Worm (Caenorhabditis elegans) whole organism, L2 larva: ENCODE measurements around the gene ttr-9.

Experiments
- ceh-82 ChIP-seq: fragments of 150-350 bp; optimal IDR thresholded peaks from 2 replicates; lab custom pipeline; 2014; ENCODE audit warnings: missing biosample characterization, missing genetic modification characterization
- egl-27 ChIP-seq: sonication (generic microtip); optimal IDR thresholded peaks from 3 replicates; lab custom pipeline; 2017; ENCODE audit warnings: missing biosample characterization, missing genetic modification reagents, missing genetic modification characterization
- fos-1 ChIP-seq: fragments of 150-350 bp; optimal IDR thresholded peaks from 2 replicates; lab custom pipeline; 2014; ENCODE audit warnings: missing biosample characterization, missing genetic modification characterization
- lin-13 ChIP-seq: fragments of 150-350 bp; optimal IDR thresholded peaks from 2 replicates; lab custom pipeline; 2014; ENCODE audit warnings: missing biosample characterization, missing genetic modification reagents, missing genetic modification characterization
- nhr-11 ChIP-seq: fragments of 150-350 bp; optimal IDR thresholded peaks from 2 replicates; lab custom pipeline; 2014; ENCODE audit warnings: missing biosample characterization, missing genetic modification characterization
- nhr-12 ChIP-seq: fragments of 150-350 bp; optimal IDR thresholded peaks from 2 replicates; lab custom pipeline; 2014; ENCODE audit warnings: missing biosample characterization, missing genetic modification characterization
- nhr-129 ChIP-seq: fragments of 150-350 bp; optimal IDR thresholded peaks from 2 replicates; lab custom pipeline; 2014; ENCODE audit warnings: missing biosample characterization, missing genetic modification characterization
- nhr-237 ChIP-seq: fragments of 150-350 bp; optimal IDR thresholded peaks from 2 replicates; lab custom pipeline; 2014; ENCODE audit warnings: missing biosample characterization, missing genetic modification characterization
- peb-1 ChIP-seq: fragments of 150-350 bp; optimal IDR thresholded peaks from 2 replicates; lab custom pipeline; 2014; ENCODE audit warnings: missing biosample characterization, missing genetic modification characterization
- snpc-4 ChIP-seq: fragments of 150-350 bp; optimal IDR thresholded peaks from 2 replicates; lab custom pipeline; 2014; ENCODE audit warnings: missing biosample characterization, missing genetic modification characterization

- TF ChIP-seq nhr-12 (tag; lab: Kevin White, UChicago) (no peak), egl-27 (no peak), nhr-237 (tag; lab: Kevin White, UChicago) (no peak), snpc-4 (tag; lab: Kevin White, UChicago) (no peak), nhr-11 (tag; lab: Kevin White, UChicago) (no peak), nhr-129 (no peak), lin-13 (no peak), ceh-82 (tag; lab: Kevin White, UChicago) (no peak), fos-1 (tag; lab: Kevin White, UChicago) (no peak), peb-1 (no peak)
Observed at ce11 chrIV:9511640-9512039, 5.5 kb upstream of the ttr-9 start.
